Fruit fly (Drosophila melanogaster): ENCODE results near the gene otu.
A peak's percentile ranks its signal among the peaks of the same experiment; 100 is the strongest.

Gene otu

DNA sequence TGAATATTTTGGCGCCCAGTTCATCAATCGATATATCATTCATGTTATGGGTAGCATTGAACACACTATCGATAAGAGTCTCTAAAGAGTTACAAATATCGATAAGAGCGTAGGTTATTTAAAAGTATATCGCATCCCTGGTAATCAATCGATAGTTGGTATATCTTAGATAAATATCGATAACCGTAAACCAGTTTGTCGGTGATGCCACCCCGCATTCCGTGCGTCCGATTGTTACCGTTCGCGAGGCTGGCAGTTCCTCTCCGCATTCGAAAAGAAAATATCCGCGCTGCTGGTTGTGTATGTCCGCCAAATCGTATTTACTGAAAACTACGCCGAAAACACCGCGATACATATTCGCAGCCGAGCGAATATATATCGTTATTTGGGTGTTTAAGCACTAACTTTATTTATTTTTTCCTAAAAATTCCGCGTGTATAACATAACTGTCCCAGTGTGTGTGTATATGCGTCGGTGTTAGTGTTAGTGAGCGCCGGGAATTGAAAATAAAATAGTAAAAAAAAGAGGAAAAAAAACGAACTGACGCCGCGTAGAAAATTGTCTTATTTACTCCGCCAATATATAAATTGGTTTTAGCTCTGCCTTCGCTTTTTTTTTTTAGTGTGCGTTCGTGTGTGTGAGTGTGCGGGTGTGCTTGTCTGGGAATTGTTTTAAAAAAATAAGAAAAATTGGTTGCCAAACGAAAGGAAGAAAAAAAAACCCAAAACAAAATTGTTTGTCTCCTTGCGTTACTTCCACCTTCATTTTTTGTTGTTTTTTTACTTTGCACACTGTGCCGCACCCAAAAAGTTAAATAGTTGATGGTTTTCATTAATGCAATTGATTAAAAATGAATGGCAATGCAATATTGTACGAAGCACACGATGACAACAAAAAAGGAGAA is 28.0 kb upstream of the otu start, which contains the start of gene Nrg (continued):
- TF ChIP-seq CG4424 (GFP tag; optimal IDR thresholded peaks at IDR 0.05): peak; percentile 4
- peak; percentile 43 for TF ChIP-seq slbo (GFP tag; IDR thresholded peaks at IDR 0.05)
- TF ChIP-seq nau (GFP tag; optimal IDR thresholded peaks at IDR 0.05): peak; percentile 22
- TF ChIP-seq CG11398 (GFP tag; optimal IDR thresholded peaks at IDR 0.05): peak; percentile 40
- peak; percentile 30; the same call in 1 of the 2 replicates for TF ChIP-seq MBD-R2 (GFP tag; IDR thresholded peaks at IDR 0.05)
- TF ChIP-seq dan (GFP tag; IDR thresholded peaks at IDR 0.05): no peak
- no peak for TF ChIP-seq CG7357 (GFP tag; IDR thresholded peaks at IDR 0.05)
- no peak for TF ChIP-seq dati (GFP tag; IDR thresholded peaks at IDR 0.05)
- TF ChIP-seq corto (GFP tag; optimal IDR thresholded peaks at IDR 0.05): no peak
- no peak for TF ChIP-seq tx (GFP tag; optimal IDR thresholded peaks at IDR 0.05)
- TF ChIP-seq mirr (GFP tag; optimal IDR thresholded peaks at IDR 0.05): peak; percentile 60
- TF ChIP-seq CG11456 (GFP tag; IDR thresholded peaks at IDR 0.05): no peak
- TF ChIP-seq nmo (GFP tag; optimal IDR thresholded peaks at IDR 0.05): peak; percentile 60
- no peak for TF ChIP-seq CG12219 (GFP tag; optimal IDR thresholded peaks at IDR 0.05)
- TF ChIP-seq CG10959 (GFP tag; IDR thresholded peaks at IDR 0.05): no peak
- TF ChIP-seq dmrt11E (tag; optimal IDR thresholded peaks at IDR 0.05): no peak
- TF ChIP-seq CG8359 (GFP tag; optimal IDR thresholded peaks at IDR 0.05; ENCODE audit: borderline replicate concordance): no peak
- no peak for TF ChIP-seq CG7786 (GFP tag; optimal IDR thresholded peaks at IDR 0.05)
- peak; percentile 42 for TF ChIP-seq gfzf (GFP tag; optimal IDR thresholded peaks at IDR 0.05)
- peak; percentile 68 for TF ChIP-seq zen (tag; optimal IDR thresholded peaks at IDR 0.05)
- TF ChIP-seq CG10274 (GFP tag; optimal IDR thresholded peaks at IDR 0.05): no peak
- TF ChIP-seq chm (GFP tag; IDR thresholded peaks at IDR 0.05): peak; percentile 90
- no peak for TF ChIP-seq croc (GFP tag; conservative IDR thresholded peaks at IDR 0.05)
- TF ChIP-seq CG16815 (GFP tag; optimal IDR thresholded peaks at IDR 0.05): no peak
- TF ChIP-seq CG9932 (GFP tag; IDR thresholded peaks at IDR 0.05): peak; percentile 62
- peak; percentile 100 for TF ChIP-seq zen2 (GFP tag; IDR thresholded peaks at IDR 0.05; ENCODE audit: partially characterized antibody)
- TF ChIP-seq p53 (GFP tag; optimal IDR thresholded peaks at IDR 0.05): no peak
- TF ChIP-seq aop (GFP tag; IDR thresholded peaks at IDR 0.05): peak; percentile 48; the same call in 1 of the 2 replicates
- no peak for TF ChIP-seq Ets65A (GFP tag)
- peak; percentile 38 for TF ChIP-seq CG18011 (GFP tag; optimal IDR thresholded peaks at IDR 0.05)
- peak; percentile 27 for TF ChIP-seq wek (GFP tag; optimal IDR thresholded peaks at IDR 0.05)
- TF ChIP-seq gcm (GFP tag; optimal IDR thresholded peaks at IDR 0.05): peak; percentile 14
- no peak for TF ChIP-seq gem (tag; optimal IDR thresholded peaks at IDR 0.05)
- no peak for TF ChIP-seq gt (GFP tag; IDR thresholded peaks at IDR 0.05)
- TF ChIP-seq gro (GFP tag; optimal IDR thresholded peaks at IDR 0.05): peak; percentile 67
- peak; percentile 62 for TF ChIP-seq CG15601 (tag; optimal IDR thresholded peaks at IDR 0.05)
- no peak for TF ChIP-seq hkb (optimal IDR thresholded peaks at IDR 0.05)
- peak; percentile 52; the same call in 1 of the 2 replicates for TF ChIP-seq hkb (GFP tag; IDR thresholded peaks at IDR 0.05)
- no peak for TF ChIP-seq CG43689 (GFP tag; IDR thresholded peaks at IDR 0.05)
- TF ChIP-seq Hr51 (GFP tag; optimal IDR thresholded peaks at IDR 0.05): peak in 1 of 2 experiments; percentile 2
- TF ChIP-seq CG17361 (GFP tag; IDR thresholded peaks at IDR 0.05): no peak; the same call in 2 of the 3 replicates
- TF ChIP-seq Awh (GFP tag; IDR thresholded peaks at IDR 0.05): 0 out of 2 replicates have a peak, but pooled peaks have one; percentile 23
- TF ChIP-seq dpn (GFP tag; optimal IDR thresholded peaks at IDR 0.05): peak in 1 of 2 experiments; percentile 14
- peak; percentile 78 for TF ChIP-seq CG10267 (tag; optimal IDR thresholded peaks at IDR 0.05)
- peak; percentile 91 for TF ChIP-seq CG15514 (GFP tag; optimal IDR thresholded peaks at IDR 0.05)
- TF ChIP-seq eyg (GFP tag; optimal IDR thresholded peaks at IDR 0.05): peak; percentile 35
- no peak for TF ChIP-seq CG9727 (GFP tag; optimal IDR thresholded peaks at IDR 0.05)
- TF ChIP-seq Atf6 (GFP tag; IDR thresholded peaks at IDR 0.05): peak; percentile 14; the same call in 1 of the 2 replicates
- no peak for TF ChIP-seq CG3407 (GFP tag; optimal IDR thresholded peaks at IDR 0.05)
